Worm (Caenorhabditis elegans): ENCODE data around the gene C50F4.10.

The C50F4.10 gene

DNA sequence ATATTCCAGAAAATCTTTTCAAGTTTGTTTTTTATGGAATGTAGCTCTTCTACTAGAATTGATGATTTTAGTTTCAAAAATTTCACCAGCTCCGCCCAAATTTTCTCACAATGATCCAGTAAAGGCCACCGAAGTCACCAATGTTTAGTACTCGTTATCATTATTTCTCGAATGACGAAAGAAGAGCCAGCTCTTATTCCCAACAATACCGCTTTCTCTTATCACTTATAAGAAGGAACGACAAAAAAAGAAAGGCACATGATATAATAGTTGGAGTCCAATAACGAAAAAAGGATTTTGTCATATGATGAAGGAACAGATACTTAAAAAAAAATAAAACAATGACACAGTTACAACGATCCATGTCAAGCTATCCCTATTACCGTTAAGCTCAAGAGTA is 39.7 kb upstream of the C50F4.10 start:
- no peak for TF ChIP-seq dox-1 (GFP tag; IDR thresholded peaks at IDR 0.05)
- TF ChIP-seq F23B12.7 (tag; optimal IDR thresholded peaks at IDR 0.05; ENCODE audit: insufficient read depth), result no peak
- no peak for TF ChIP-seq lin-35 (GFP tag; optimal IDR thresholded peaks at IDR 0.05)
- TF ChIP-seq Y53G8AR.9 (GFP tag; conservative IDR thresholded peaks at IDR 0.05), result no peak
- no peak for TF ChIP-seq ceh-100 (GFP tag; IDR thresholded peaks at IDR 0.05)
- TF ChIP-seq egrh-3 (GFP tag; IDR thresholded peaks at IDR 0.05), result no peak
- no peak for TF ChIP-seq nfya-2 (GFP tag; IDR thresholded peaks at IDR 0.05)
- no peak for TF ChIP-seq bed-2 (GFP tag; IDR thresholded peaks at IDR 0.05)
- TF ChIP-seq rpc-1 (optimal IDR thresholded peaks at IDR 0.05), result no peak
- no peak for TF ChIP-seq rpc-1 (tag; optimal IDR thresholded peaks at IDR 0.05)
- no peak for TF ChIP-seq zfh-2 (GFP tag; conservative IDR thresholded peaks at IDR 0.05)
- no peak for TF ChIP-seq ztf-22 (GFP tag; optimal IDR thresholded peaks at IDR 0.05)
- TF ChIP-seq die-1 (tag; optimal IDR thresholded peaks at IDR 0.05), result no peak
- TF ChIP-seq ceh-40 (GFP tag; IDR thresholded peaks at IDR 0.05), result no peak
- no peak for TF ChIP-seq nfyb-1 (GFP tag; IDR thresholded peaks at IDR 0.05)
- TF ChIP-seq dpff-1 (tag; optimal IDR thresholded peaks at IDR 0.05), result no peak
- TF ChIP-seq pbrm-1 (GFP tag; IDR thresholded peaks at IDR 0.05), result no peak
- no peak for TF ChIP-seq ztf-18 (tag; optimal IDR thresholded peaks at IDR 0.05)
- TF ChIP-seq D2030.7 (GFP tag; IDR thresholded peaks at IDR 0.05), result no peak
- TF ChIP-seq lag-1 (GFP tag; IDR thresholded peaks at IDR 0.05), result no peak

DNA sequence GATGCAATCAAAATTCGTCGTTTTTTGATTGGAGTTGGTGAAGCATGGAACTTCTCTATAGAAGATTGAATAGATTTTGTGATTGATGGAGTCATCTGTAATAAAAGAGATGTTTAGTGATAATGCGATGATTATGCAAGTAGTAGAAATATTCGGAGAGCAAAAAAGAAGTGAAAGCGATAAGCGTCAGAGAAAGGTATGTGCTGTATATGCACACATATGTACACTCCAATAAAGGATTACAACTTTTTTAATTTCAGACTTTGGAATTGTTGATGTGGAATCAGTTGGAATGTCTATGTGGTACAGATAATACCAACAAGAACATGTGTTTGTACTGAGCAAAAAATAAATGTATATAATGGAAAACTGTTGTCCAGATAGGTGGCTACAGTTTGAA is 38.8 kb upstream of the C50F4.10 start, which contains the start of gene F25B3.5:
Gene F25B3.5 (minus strand): TSS at position 101 of the 400 bp plus-strand sequence.
- TF ChIP-seq ceh-40 (GFP tag; IDR thresholded peaks at IDR 0.05) (no peak), ztf-22 (GFP tag; optimal IDR thresholded peaks at IDR 0.05) (no peak), bed-1 (GFP tag; IDR thresholded peaks at IDR 0.05) (no peak), nhr-80 (tag; optimal IDR thresholded peaks at IDR 0.05) (peak; percentile 3)

DNA sequence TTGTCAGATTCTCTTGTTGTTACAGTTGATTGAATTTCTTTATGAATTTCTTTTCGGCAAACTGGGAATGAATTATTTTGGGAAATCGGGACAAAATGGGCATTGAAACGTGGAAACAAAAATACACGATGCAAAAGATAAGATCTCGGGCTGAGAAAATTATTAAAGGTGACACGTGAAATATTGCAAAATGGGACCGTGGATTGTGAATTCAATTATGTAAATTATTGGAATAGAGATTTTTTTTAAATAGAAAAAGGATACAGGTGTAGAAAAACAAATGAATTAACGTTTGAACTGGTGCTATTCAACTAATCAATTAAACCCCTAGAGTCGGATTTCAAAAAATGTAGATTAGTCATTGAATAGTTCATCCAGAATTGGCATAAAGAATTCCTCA is 37.3 kb upstream of the C50F4.10 start, which contains the start of gene F25B3.4:
Gene F25B3.4 (minus strand): TSS at position 101 of the 400 bp plus-strand sequence.
- no peak for TF ChIP-seq nhr-27 (tag; optimal IDR thresholded peaks at IDR 0.05)
- no peak for TF ChIP-seq F23B12.7 (tag; optimal IDR thresholded peaks at IDR 0.05; ENCODE audit: insufficient read depth)
- no peak for TF ChIP-seq madf-6 (GFP tag; IDR thresholded peaks at IDR 0.05)
- no peak for TF ChIP-seq nhr-90 (tag; optimal IDR thresholded peaks at IDR 0.05)
- no peak for TF ChIP-seq B0261.1 (tag; optimal IDR thresholded peaks at IDR 0.05)

DNA sequence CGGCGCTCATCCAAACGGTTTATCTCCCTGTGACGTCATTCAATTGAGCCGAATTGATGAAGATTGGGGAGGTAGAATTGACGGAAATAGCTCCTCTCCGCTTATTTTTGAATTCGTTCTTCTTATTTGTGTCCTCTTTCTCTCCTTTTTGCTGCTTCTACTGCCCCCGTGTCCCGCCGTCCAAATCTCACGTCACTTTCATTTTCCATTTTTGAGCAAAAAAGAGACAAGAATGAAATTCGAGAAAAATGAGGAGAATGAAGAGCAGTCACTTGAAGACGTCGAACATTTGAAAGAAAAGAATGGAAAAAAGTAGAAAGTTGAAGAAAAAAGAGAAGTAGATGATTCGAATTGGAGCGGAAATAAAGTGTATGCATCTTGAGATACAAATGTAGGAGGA is 32.2 kb upstream of the C50F4.10 start:
- TF ChIP-seq nhr-80 (tag; optimal IDR thresholded peaks at IDR 0.05), result no peak
- TF ChIP-seq atf-7 (tag; optimal IDR thresholded peaks at IDR 0.05), result peak; percentile 7
- no peak for TF ChIP-seq snpc-3.4 (tag; optimal IDR thresholded peaks at IDR 0.05)
- no peak for TF ChIP-seq egrh-3 (GFP tag; IDR thresholded peaks at IDR 0.05)
- TF ChIP-seq B0019.2 (GFP tag; conservative IDR thresholded peaks at IDR 0.05), result no peak

DNA sequence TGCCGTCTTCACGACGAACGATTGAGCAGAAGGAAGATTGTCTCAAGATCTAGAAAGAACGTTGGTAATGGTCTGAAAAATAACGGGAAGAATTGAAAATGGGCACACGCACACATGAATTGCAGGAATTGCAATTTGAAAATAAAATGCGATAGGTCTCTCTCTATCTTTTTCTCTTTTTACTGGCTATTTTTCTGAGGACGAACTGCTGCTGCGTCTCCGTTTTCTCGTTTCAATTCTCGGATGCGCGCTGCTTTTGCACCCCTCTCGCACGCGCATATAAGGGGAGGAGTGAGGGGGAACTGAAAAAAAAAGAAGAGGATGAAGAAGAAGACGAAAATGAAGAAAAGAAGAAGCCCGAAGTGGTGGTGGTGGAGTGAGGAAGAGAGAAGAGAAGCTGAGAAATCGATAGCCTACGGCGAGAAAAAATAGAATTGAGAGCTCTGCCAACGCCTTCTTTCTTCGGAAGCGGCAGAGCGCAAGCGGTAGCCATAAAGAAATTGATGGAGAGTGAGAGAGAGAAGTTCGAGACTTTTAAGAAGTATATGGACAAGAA is 30.3 kb upstream of the C50F4.10 start, which contains the start of gene rgef-1:
Gene rgef-1 (minus strand): TSS at position 51 of the 556 bp plus-strand sequence.
- TF ChIP-seq lin-35 (GFP tag; optimal IDR thresholded peaks at IDR 0.05) (peak in 1 of 3 experiments; percentile 16), K11D2.4 (GFP tag; IDR thresholded peaks at IDR 0.05) (0 out of 2 replicates have a peak, but pooled peaks have one; percentile 19), mcd-1 (GFP tag; IDR thresholded peaks at IDR 0.05) (peak; percentile 30; the same call in 1 of the 2 replicates), nfyb-1 (GFP tag; IDR thresholded peaks at IDR 0.05) (0 out of 2 replicates have a peak, but pooled peaks have one; percentile 15), lir-1 (GFP tag; conservative IDR thresholded peaks at IDR 0.05) (no peak), hmg-1.2 (GFP tag; IDR thresholded peaks at IDR 0.05) (0 out of 2 replicates have a peak, but pooled peaks have one; percentile 9), zfh-2 (GFP tag; conservative IDR thresholded peaks at IDR 0.05) (peak; percentile 91), tbp1 (GFP tag; optimal IDR thresholded peaks at IDR 0.05) (no peak), lin-40 (tag; optimal IDR thresholded peaks at IDR 0.05) (peak; percentile 39), ZK185.1 (tag; optimal IDR thresholded peaks at IDR 0.05; ENCODE audit: poor library complexity, severe bottlenecking) (no peak), hmg-20 (GFP tag; IDR thresholded peaks at IDR 0.05) (no peak), K12H6.12 (tag; optimal IDR thresholded peaks at IDR 0.05) (peak; percentile 71), somi-1 (GFP tag; optimal IDR thresholded peaks at IDR 0.05) (no peak), pbrm-1 (GFP tag; IDR thresholded peaks at IDR 0.05) (0 out of 2 replicates have a peak, but pooled peaks have one; percentile 13)

Measured in whole organism, young adult.